Worm (Caenorhabditis elegans) whole organism, L1 larva: ENCODE data around the gene ZK632.11.

Experiments
- F16B12.6 ChIP-seq: fragments of 150-350 bp; optimal IDR thresholded peaks from 2 replicates; lab custom pipeline; 2014; ENCODE audit warnings: missing biosample characterization, missing genetic modification characterization
- ceh-63 ChIP-seq: fragments of 200-800 bp; sonication (Bioruptor generic); optimal IDR thresholded peaks from 2 replicates; lab custom pipeline; 2018; ENCODE audit warnings: mild to moderate bottlenecking, missing genetic modification characterization, missing compliant biosample characterization
- ceh-8 ChIP-seq: fragments of 200-800 bp; sonication (Bioruptor generic); optimal IDR thresholded peaks from 2 replicates; lab custom pipeline; 2018; ENCODE audit warnings: mild to moderate bottlenecking, missing genetic modification characterization, moderate library complexity, missing compliant biosample characterization
- ceh-88 ChIP-seq: fragments of 200-800 bp; sonication (Bioruptor generic); IDR thresholded peaks from 2 replicates; pipeline ENCODE4 v1.3.6; 2022; ENCODE audit warnings: missing genetic modification characterization, missing compliant biosample characterization
- ces-1 ChIP-seq: fragments of 150-350 bp; optimal IDR thresholded peaks from 2 replicates; lab custom pipeline; 2014; ENCODE audit warnings: missing biosample characterization, missing genetic modification reagents, missing genetic modification characterization
- dpl-1 ChIP-seq, 3 experiments: fragments of 150-350 bp in 2 of 3; sonication (generic microtip) in 1 of 3; optimal IDR thresholded peaks; 2 replicates each; lab custom pipeline; 2014 to 2017; ENCODE audit warnings: missing biosample characterization in 3 of 3, missing genetic modification characterization in 3 of 3, missing genetic modification reagents in 3 of 3
- dsc-1 ChIP-seq: sonication (generic microtip); optimal IDR thresholded peaks from 2 replicates; lab custom pipeline; 2016; ENCODE audit warnings: mild to moderate bottlenecking, missing genetic modification characterization, missing compliant biosample characterization
- efl-1 ChIP-seq, 4 experiments: fragments of 150-350 bp; optimal IDR thresholded peaks in 3 of 4; peaks in 1 of 4; 1 replicate in 1 of 4; 2 replicates in 3 of 4; lab custom pipeline; 2014; ENCODE audit warnings: missing biosample characterization in 2 of 4, missing genetic modification characterization in 2 of 4, missing genetic modification reagents in 2 of 4
- efl-3 ChIP-seq: fragments of 200-800 bp; sonication (Bioruptor generic); optimal IDR thresholded peaks from 2 replicates; lab custom pipeline; 2018; ENCODE audit warnings: mild to moderate bottlenecking, missing genetic modification characterization, missing compliant biosample characterization
- egl-13 ChIP-seq: sonication (generic microtip); optimal IDR thresholded peaks from 2 replicates; lab custom pipeline; 2016; ENCODE audit warnings: missing genotype, missing genetic modification reagents, missing genetic modification characterization, missing compliant biosample characterization
- elt-2 ChIP-seq: sonication (generic microtip); optimal IDR thresholded peaks from 2 replicates; lab custom pipeline; 2016; ENCODE audit warnings: missing genetic modification characterization, mild to moderate bottlenecking, inconsistent platforms, missing compliant biosample characterization, missing genetic modification reagents
- ets-5 ChIP-seq: fragments of 200-800 bp; sonication (Bioruptor generic); IDR thresholded peaks from 2 replicates; pipeline ENCODE4 v1.3.6; 2022; ENCODE audit warnings: missing genetic modification characterization, missing compliant biosample characterization
- grh-1 ChIP-seq: fragments of 200-800 bp; sonication (Bioruptor generic); IDR thresholded peaks from 2 replicates; pipeline ENCODE4 v1.3.6; 2022; ENCODE audit warnings: missing genetic modification reagents, missing genetic modification characterization, missing compliant biosample characterization
- hlh-17 ChIP-seq: fragments of 200-800 bp; sonication (Bioruptor generic); optimal IDR thresholded peaks from 2 replicates; lab custom pipeline; 2018; ENCODE audit warnings: missing genetic modification characterization, mild to moderate bottlenecking, missing compliant biosample characterization, moderate library complexity, borderline replicate concordance
- lin-14 ChIP-seq: fragments of 200-800 bp; sonication (Bioruptor generic); optimal IDR thresholded peaks from 2 replicates; lab custom pipeline; 2018; ENCODE audit warnings: mild to moderate bottlenecking, missing genetic modification characterization, moderate library complexity, missing compliant biosample characterization
- lin-35 ChIP-seq, 2 experiments: fragments of 150-350 bp; optimal IDR thresholded peaks; 2 replicates each; lab custom pipeline; 2014; ENCODE audit warnings: missing biosample characterization in 2 of 2, missing genetic modification characterization in 2 of 2, missing genetic modification reagents in 2 of 2
- lin-39 ChIP-seq: fragments of 150-350 bp; optimal IDR thresholded peaks from 2 replicates; lab custom pipeline; 2014; ENCODE audit warnings: missing biosample characterization, missing genetic modification reagents, missing genetic modification characterization
- lir-3 ChIP-seq: sonication (generic microtip); optimal IDR thresholded peaks from 2 replicates; lab custom pipeline; 2016; ENCODE audit warnings: mild to moderate bottlenecking, missing genetic modification characterization, moderate library complexity, missing compliant biosample characterization; ENCODE audit not compliant: poor library complexity
- lsy-2 ChIP-seq, 2 experiments: fragments of 150-350 bp; optimal IDR thresholded peaks; 2 replicates each; lab custom pipeline; 2014; ENCODE audit warnings: missing biosample characterization in 2 of 2, missing genetic modification characterization in 2 of 2
- mab-9 ChIP-seq: fragments of 200-800 bp; sonication (Bioruptor generic); IDR thresholded peaks from 2 replicates; pipeline ENCODE4 v1.3.6; 2022; ENCODE audit warnings: missing genetic modification reagents, missing genetic modification characterization, missing compliant biosample characterization
- mep-1 ChIP-seq: fragments of 150-350 bp; optimal IDR thresholded peaks from 2 replicates; lab custom pipeline; 2014; ENCODE audit warnings: missing biosample characterization, missing genetic modification characterization
- nhr-20 ChIP-seq: sonication (generic microtip); optimal IDR thresholded peaks from 2 replicates; lab custom pipeline; 2016; ENCODE audit warnings: mild to moderate bottlenecking, missing genetic modification characterization, missing compliant biosample characterization
- nhr-237 ChIP-seq: fragments of 150-350 bp; optimal IDR thresholded peaks from 2 replicates; lab custom pipeline; 2014; ENCODE audit warnings: missing biosample characterization, missing genetic modification characterization
- nhr-47 ChIP-seq: sonication (generic microtip); optimal IDR thresholded peaks from 2 replicates; lab custom pipeline; 2016; ENCODE audit warnings: mild to moderate bottlenecking, missing genetic modification characterization, moderate library complexity, missing compliant biosample characterization
- nhr-71 ChIP-seq: sonication (generic microtip); optimal IDR thresholded peaks from 2 replicates; lab custom pipeline; 2016; ENCODE audit warnings: mild to moderate bottlenecking, missing genetic modification characterization, moderate library complexity, missing compliant biosample characterization
- nhr-84 ChIP-seq: sonication (generic microtip); optimal IDR thresholded peaks from 2 replicates; lab custom pipeline; 2017; ENCODE audit warnings: missing biosample characterization, missing genetic modification characterization
- nhr-85 ChIP-seq: sonication (generic microtip); peaks from one replicate; lab custom pipeline; 2016; ENCODE audit warnings: missing genetic modification characterization, inconsistent platforms, missing compliant biosample characterization
- nhr-90 ChIP-seq: sonication (generic microtip); optimal IDR thresholded peaks from 2 replicates; lab custom pipeline; 2016; ENCODE audit warnings: mild to moderate bottlenecking, missing genetic modification characterization, missing compliant biosample characterization; ENCODE audit not compliant: poor library complexity
- pqm-1 ChIP-seq: sonication (generic microtip); optimal IDR thresholded peaks from 3 replicates; lab custom pipeline; 2017; ENCODE audit warnings: missing biosample characterization, missing genetic modification characterization
- rnt-1 ChIP-seq: sonication (generic microtip); optimal IDR thresholded peaks from 2 replicates; lab custom pipeline; 2016; ENCODE audit warnings: mild to moderate bottlenecking, missing genetic modification characterization, moderate library complexity, missing compliant biosample characterization
- skn-1 ChIP-seq: fragments of 150-350 bp; optimal IDR thresholded peaks from 2 replicates; lab custom pipeline; 2014; ENCODE audit warnings: missing biosample characterization, missing genetic modification characterization
- snpc-4 ChIP-seq: fragments of 150-350 bp; optimal IDR thresholded peaks from 2 replicates; lab custom pipeline; 2014; ENCODE audit warnings: missing biosample characterization, missing genetic modification characterization
- sox-4 ChIP-seq: sonication (generic microtip); optimal IDR thresholded peaks from 2 replicates; lab custom pipeline; 2016; ENCODE audit warnings: missing genetic modification characterization, missing compliant biosample characterization
- sptf-1 ChIP-seq: fragments of 150-350 bp; optimal IDR thresholded peaks from 2 replicates; lab custom pipeline; 2014; ENCODE audit warnings: missing biosample characterization, missing genetic modification characterization
- sup-37 ChIP-seq: fragments of 200-800 bp; sonication (Bioruptor generic); optimal IDR thresholded peaks from 2 replicates; lab custom pipeline; 2018; ENCODE audit warnings: mild to moderate bottlenecking, missing genetic modification characterization, missing compliant biosample characterization
- tbx-2 ChIP-seq: sonication (generic microtip); optimal IDR thresholded peaks from 2 replicates; lab custom pipeline; 2016; ENCODE audit warnings: missing genetic modification characterization, missing compliant biosample characterization
- tlp-1 ChIP-seq: fragments of 150-350 bp; optimal IDR thresholded peaks from 2 replicates; lab custom pipeline; 2014; ENCODE audit warnings: missing biosample characterization, missing genetic modification characterization
- unc-30 ChIP-seq: sonication (generic microtip); optimal IDR thresholded peaks from 2 replicates; lab custom pipeline; 2017; ENCODE audit warnings: missing biosample characterization, missing genetic modification characterization
- unc-62 ChIP-seq: fragments of 150-350 bp; optimal IDR thresholded peaks from 2 replicates; lab custom pipeline; 2014; ENCODE audit warnings: missing biosample characterization, missing genetic modification reagents, missing genetic modification characterization
- unc-86 ChIP-seq: sonication (generic microtip); optimal IDR thresholded peaks from 2 replicates; lab custom pipeline; 2016; ENCODE audit warnings: missing genetic modification characterization, missing compliant biosample characterization
- unc-98 ChIP-seq: fragments of 200-800 bp; sonication (Bioruptor generic); IDR thresholded peaks from 2 replicates; pipeline ENCODE4 v1.3.6; 2022; ENCODE audit warnings: missing genetic modification characterization, missing compliant biosample characterization
- zag-1 ChIP-seq: fragments of 150-350 bp; optimal IDR thresholded peaks from 2 replicates; lab custom pipeline; 2014; ENCODE audit warnings: missing biosample characterization, missing genetic modification characterization
- ztf-11 ChIP-seq, 2 experiments: sonication (generic microtip); optimal IDR thresholded peaks; 2 replicates each; lab custom pipeline; 2016 to 2017; ENCODE audit warnings: missing genetic modification characterization in 2 of 2, missing biosample characterization in 1 of 2, missing compliant biosample characterization in 1 of 2

The ZK632.11 gene

ce11 chrIII:9818763-9819162, 9.0 kb upstream of the ZK632.11 start, which contains the start of gene panl-3 (continued):
- TF ChIP-seq nhr-47: peak; percentile 69
- TF ChIP-seq ets-5 (GFP tag; lab: Robert Waterston, UW): no peak
- TF ChIP-seq ceh-63 (GFP tag; lab: Kevin White, UChicago): no peak
- TF ChIP-seq sox-4 (tag; lab: Kevin White, UChicago): no peak
- peak; percentile 93 for TF ChIP-seq mep-1 (tag; lab: Kevin White, UChicago)
- no peak for TF ChIP-seq efl-3 (GFP tag; lab: Kevin White, UChicago)
- TF ChIP-seq ces-1 (GFP tag; lab: Kevin White, UChicago): no peak
- peak; percentile 68 for TF ChIP-seq nhr-85 (tag; lab: Kevin White, UChicago)
- TF ChIP-seq skn-1 (tag; lab: Kevin White, UChicago): peak; percentile 30
- no peak for TF ChIP-seq ceh-88 (GFP tag; lab: Robert Waterston, UW)
- no peak for TF ChIP-seq egl-13 (tag; lab: Kevin White, UChicago)
- no peak for TF ChIP-seq grh-1 (GFP tag; lab: Robert Waterston, UW)
- no peak for TF ChIP-seq sup-37 (GFP tag; lab: Kevin White, UChicago)
- TF ChIP-seq lsy-2 (tag; optimal IDR thresholded peaks at IDR 0.05; lab: Kevin White, UChicago): peak; percentile 73 to 80
- TF ChIP-seq nhr-71 (tag; lab: Kevin White, UChicago): peak; percentile 81
- TF ChIP-seq rnt-1 (tag; lab: Kevin White, UChicago): peak; percentile 82
- peak; percentile 18 for TF ChIP-seq snpc-4 (tag; lab: Kevin White, UChicago)
- TF ChIP-seq pqm-1 (tag; lab: Kevin White, UChicago): no peak
- TF ChIP-seq nhr-90 (tag; lab: Kevin White, UChicago): peak; percentile 61
- TF ChIP-seq unc-86 (tag; lab: Kevin White, UChicago): peak; percentile 35
- peak; percentile 60 to 69 for TF ChIP-seq efl-1 (optimal IDR thresholded peaks at IDR 0.05; lab: Kevin White, UChicago)
- peak; percentile 71 to 96 for TF ChIP-seq efl-1 (GFP tag; optimal IDR thresholded peaks at IDR 0.05 in 1 of 2; lab: Kevin White, UChicago)
- peak; percentile 71 to 85 for TF ChIP-seq lin-35 (GFP tag; optimal IDR thresholded peaks at IDR 0.05; lab: Kevin White, UChicago)
- TF ChIP-seq nhr-20 (tag; lab: Kevin White, UChicago): peak; percentile 80
- peak; percentile 10 for TF ChIP-seq elt-2 (tag; lab: Kevin White, UChicago)
- TF ChIP-seq F16B12.6: peak; percentile 98
- TF ChIP-seq ceh-8 (GFP tag; lab: Kevin White, UChicago): no peak
- no peak for TF ChIP-seq nhr-84
- peak; percentile 54 to 78 (median 65) for TF ChIP-seq dpl-1 (GFP tag; optimal IDR thresholded peaks at IDR 0.05; lab: Kevin White, UChicago)
- TF ChIP-seq tlp-1 (tag; lab: Kevin White, UChicago): no peak
- no peak for TF ChIP-seq lin-39 (tag; lab: Kevin White, UChicago)
- TF ChIP-seq nhr-237: no peak
- TF ChIP-seq mab-9 (GFP tag; lab: Robert Waterston, UW): peak; percentile 73
- peak; percentile 86 for TF ChIP-seq tbx-2 (tag; lab: Kevin White, UChicago)
- TF ChIP-seq, all 84 proteins: peak for 33

ce11 chrIII:9822942-9823341, 4.8 kb upstream of the ZK632.11 start, which contains the start of gene arl-5:
Gene arl-5 (plus strand): TSS chrIII:9823242.
- TF ChIP-seq unc-62 (GFP tag; lab: Kevin White, UChicago) (no peak), unc-98 (no peak), nhr-84 (no peak), ets-5 (GFP tag; lab: Robert Waterston, UW) (no peak), ztf-11 (tag; optimal IDR thresholded peaks at IDR 0.05; lab: Kevin White, UChicago) (no peak), sox-4 (tag; lab: Kevin White, UChicago) (no peak), dsc-1 (tag; lab: Kevin White, UChicago) (no peak), hlh-17 (GFP tag; lab: Kevin White, UChicago) (no peak), lir-3 (no peak), lin-14 (GFP tag; lab: Kevin White, UChicago) (no peak), nhr-90 (tag; lab: Kevin White, UChicago) (no peak), efl-3 (GFP tag; lab: Kevin White, UChicago) (no peak), unc-30 (no peak), egl-13 (tag; lab: Kevin White, UChicago) (no peak), zag-1 (tag; lab: Kevin White, UChicago) (no peak), lin-35 (GFP tag; optimal IDR thresholded peaks at IDR 0.05; lab: Kevin White, UChicago) (no peak), rnt-1 (tag; lab: Kevin White, UChicago) (no peak), tlp-1 (tag; lab: Kevin White, UChicago) (no peak), sptf-1 (no peak), snpc-4 (tag; lab: Kevin White, UChicago) (no peak)
